Fruit fly (Drosophila melanogaster) Kc167 (cell line): ENCODE data around the gene CG13066.

ENCODE experiments used
- Myc ChIP-seq: fragments of >200 bp; optimal IDR thresholded peaks from 2 replicates; lab custom pipeline; 2017; ENCODE audit warnings: missing external identifiers
- h ChIP-seq: fragments of >200 bp; optimal IDR thresholded peaks from 3 replicates; lab custom pipeline; 2018; ENCODE audit warnings: missing external identifiers
- ttk ChIP-seq: sonication (Bioruptor generic); optimal IDR thresholded peaks from 2 replicates; lab custom pipeline; 2017; ENCODE audit warnings: missing external identifiers

- no peak for TF ChIP-seq h (lab: Kevin White, UChicago)
- no peak for TF ChIP-seq Myc (lab: Kevin White, UChicago)
- no peak for TF ChIP-seq ttk
Observed at dm6 chr3L:16290850-16291249, 18.1 kb downstream of the CG13066 start, which contains the start of gene CG13045.
